Fruit fly (Drosophila melanogaster): ENCODE results near the gene CG4907.

The CG4907 gene

DNA sequence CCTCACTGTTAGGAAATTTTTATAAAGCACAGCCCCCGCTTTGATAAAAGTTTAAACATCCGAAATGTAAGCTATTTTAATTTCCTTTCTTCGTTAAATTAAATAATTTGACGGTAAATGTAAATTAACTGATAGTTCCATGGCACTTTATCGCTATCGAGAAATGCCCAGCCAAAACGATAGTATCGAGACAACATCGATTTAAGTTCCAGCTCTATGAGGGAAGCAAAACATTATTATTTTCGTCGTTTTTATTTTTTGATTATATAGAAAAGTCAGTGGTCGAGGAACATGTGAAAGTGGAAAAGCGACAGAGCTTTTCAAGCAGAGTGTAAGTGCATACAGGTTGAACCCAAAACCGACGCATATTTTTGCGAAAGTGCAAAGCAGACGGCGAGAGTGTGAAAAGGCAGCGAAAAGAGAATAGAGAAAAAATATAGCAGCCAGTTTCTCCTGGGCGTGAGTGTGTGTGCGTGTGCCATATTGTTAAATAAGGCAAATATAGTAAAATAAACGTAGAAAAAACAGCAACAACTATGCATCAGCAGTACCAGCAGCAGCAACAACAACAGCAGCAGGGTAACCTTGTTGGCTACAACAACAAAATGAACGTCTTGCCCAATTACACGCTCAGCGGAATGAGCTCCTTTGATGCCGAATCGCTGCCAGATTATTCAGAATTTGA is 16.4 kb upstream of the CG4907 start, which contains the start of gene CG45049 (continued):
- peak; percentile 57 for TF ChIP-seq MESR4 (GFP tag; optimal IDR thresholded peaks at IDR 0.05)
- TF ChIP-seq Poxn (GFP tag; IDR thresholded peaks at IDR 0.05) = no peak
- no peak for TF ChIP-seq shn (GFP tag; optimal IDR thresholded peaks at IDR 0.05)
- TF ChIP-seq CHES-1-like (GFP tag; optimal IDR thresholded peaks at IDR 0.05) = no peak
- no peak for TF ChIP-seq br (optimal IDR thresholded peaks at IDR 0.05)
- no peak for TF ChIP-seq tin (GFP tag; optimal IDR thresholded peaks at IDR 0.05)
- no peak for TF ChIP-seq ems (GFP tag; optimal IDR thresholded peaks at IDR 0.05)
- TF ChIP-seq sd (tag; optimal IDR thresholded peaks at IDR 0.05) = no peak
- TF ChIP-seq CG7357 (GFP tag; IDR thresholded peaks at IDR 0.05) = no peak
- TF ChIP-seq CG10543 (GFP tag; optimal IDR thresholded peaks at IDR 0.05) = peak; percentile 23
- TF ChIP-seq gro (GFP tag; optimal IDR thresholded peaks at IDR 0.05) = no peak

DNA sequence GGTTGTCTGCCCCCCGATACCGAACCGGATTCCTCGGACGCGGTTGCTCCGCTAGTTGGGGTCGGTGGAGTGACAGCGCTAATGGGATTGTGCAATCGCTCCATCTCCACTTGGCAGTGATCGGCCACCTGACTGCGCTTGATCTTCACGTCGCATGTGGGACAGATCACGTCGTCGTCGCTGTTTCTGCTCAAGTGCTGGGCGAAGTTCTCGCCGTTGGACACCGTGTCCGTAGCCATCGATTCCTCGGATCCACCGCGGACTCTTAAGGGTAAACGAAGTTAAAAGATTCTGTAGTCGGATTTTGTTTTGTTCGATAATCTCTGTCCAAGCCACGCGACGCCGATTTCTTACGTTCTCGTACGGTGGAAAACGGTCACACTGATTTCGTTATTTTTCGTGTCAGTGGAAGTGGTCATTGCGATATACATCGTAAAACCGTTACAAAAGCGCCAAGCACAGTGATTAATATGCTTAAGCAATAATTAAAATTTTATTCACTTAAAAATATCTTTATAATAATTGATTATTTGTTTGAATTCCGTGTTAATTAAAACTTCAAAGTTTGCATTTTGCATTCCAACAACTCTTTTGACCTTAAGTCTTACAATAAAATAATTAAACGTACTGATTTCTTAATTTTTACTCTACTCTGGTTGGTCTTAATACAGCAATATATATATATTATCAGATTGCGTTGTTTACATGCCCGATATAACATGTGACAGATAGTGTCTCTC is 15.6 kb upstream of the CG4907 start, which contains the start of gene RNF220:
Gene RNF220 (minus strand): TSS at position 384 of the 740 bp plus-strand sequence.
- TF ChIP-seq CG9437 (GFP tag; optimal IDR thresholded peaks at IDR 0.05) (peak; percentile 97), vnd (GFP tag; IDR thresholded peaks at IDR 0.05; ENCODE audit: partially characterized antibody) (peak; percentile 11), sug (tag; optimal IDR thresholded peaks at IDR 0.05) (no peak), CG6813 (GFP tag; optimal IDR thresholded peaks at IDR 0.05) (no peak), C15 (GFP tag; IDR thresholded peaks at IDR 0.05) (no peak), Sox100B (GFP tag; optimal IDR thresholded peaks at IDR 0.05) (peak; percentile 40), CG32532 (GFP tag; IDR thresholded peaks at IDR 0.05) (no peak; the same call in 1 of the 2 replicates), slbo (GFP tag; IDR thresholded peaks at IDR 0.05) (peak; percentile 38), prd (optimal IDR thresholded peaks at IDR 0.05) (no peak), prd (GFP tag; IDR thresholded peaks at IDR 0.05) (peak; percentile 7; the same call in 1 of the 3 replicates), CG7357 (GFP tag; IDR thresholded peaks at IDR 0.05) (no peak), CG14710 (tag; optimal IDR thresholded peaks at IDR 0.05) (peak; percentile 56), NFAT (GFP tag; IDR thresholded peaks at IDR 0.05) (no peak), CG8281 (tag; optimal IDR thresholded peaks at IDR 0.05) (no peak), CG1602 (GFP tag; optimal IDR thresholded peaks at IDR 0.05) (peak; percentile 9), H15 (GFP tag; IDR thresholded peaks at IDR 0.05) (no peak), HLHmδ (GFP tag; optimal IDR thresholded peaks at IDR 0.05) (no peak), CG34224 (GFP tag; IDR thresholded peaks at IDR 0.05; ENCODE audit: partially characterized antibody) (peak; percentile 54; the same call in 1 of the 3 replicates), kni (GFP tag; optimal IDR thresholded peaks at IDR 0.05) (no peak), Bgb (GFP tag; IDR thresholded peaks at IDR 0.05; ENCODE audit: partially characterized antibody) (peak; percentile 75), CG4404 (GFP tag; IDR thresholded peaks at IDR 0.05) (no peak), Meics (GFP tag; optimal IDR thresholded peaks at IDR 0.05) (no peak), wek (GFP tag; optimal IDR thresholded peaks at IDR 0.05) (no peak), CkIIα-i1 (GFP tag; IDR thresholded peaks at IDR 0.05) (no peak), CG6175 (GFP tag; IDR thresholded peaks at IDR 0.05) (no peak), CG2712 (tag; optimal IDR thresholded peaks at IDR 0.05) (peak; percentile 34), Ets97D (GFP tag; optimal IDR thresholded peaks at IDR 0.05) (peak; percentile 20), CG3995 (GFP tag; optimal IDR thresholded peaks at IDR 0.05) (peak; percentile 93), br (optimal IDR thresholded peaks at IDR 0.05) (no peak), CG30403 (GFP tag; optimal IDR thresholded peaks at IDR 0.05) (peak; percentile 54), unc-4 (GFP tag; IDR thresholded peaks at IDR 0.05; ENCODE audit: partially characterized antibody) (peak; percentile 50), CG9932 (GFP tag; IDR thresholded peaks at IDR 0.05) (peak; percentile 47), CG13123 (GFP tag; optimal IDR thresholded peaks at IDR 0.05) (no peak), tna (GFP tag; IDR thresholded peaks at IDR 0.05; ENCODE audit: partially characterized antibody) (no peak; the same call in 1 of the 2 replicates), Ets65A (GFP tag) (peak; percentile 67), Xbp1 (GFP tag; optimal IDR thresholded peaks at IDR 0.05) (peak; percentile 30), CoRest (tag; optimal IDR thresholded peaks at IDR 0.05) (peak; percentile 55), Ptx1 (GFP tag; IDR thresholded peaks at IDR 0.05) (peak; percentile 8; the same call in 1 of the 2 replicates), wdn (GFP tag; IDR thresholded peaks at IDR 0.05) (no peak)

All from whole organism, embryonic.